Worm (Caenorhabditis elegans) whole organism, L2 larva: ENCODE results near the gene ZC239.6.

ENCODE experiments used
- C34F6.9 ChIP-seq: fragments of 150-350 bp; optimal IDR thresholded peaks from 2 replicates; lab custom pipeline; 2014; ENCODE audit warnings: missing biosample characterization, missing genetic modification characterization
- R02D3.7 ChIP-seq: fragments of 150-350 bp; optimal IDR thresholded peaks from 2 replicates; lab custom pipeline; 2014; ENCODE audit warnings: missing biosample characterization, missing genetic modification characterization
- Y55F3AM.14 ChIP-seq: fragments of 200-800 bp; sonication (Bioruptor generic); optimal IDR thresholded peaks from 2 replicates; lab custom pipeline; 2018; ENCODE audit warnings: mild to moderate bottlenecking, missing genetic modification characterization, missing compliant biosample characterization
- ZK546.5 ChIP-seq: sonication (generic microtip); optimal IDR thresholded peaks from 2 replicates; lab custom pipeline; 2017; ENCODE audit warnings: missing biosample characterization, missing genetic modification characterization
- ama-1 ChIP-seq: fragments of 150-350 bp; optimal IDR thresholded peaks from 2 replicates; lab custom pipeline; 2018; ENCODE audit warnings: inconsistent platforms
- blmp-1 ChIP-seq: sonication (generic microtip); optimal IDR thresholded peaks from 2 replicates; lab custom pipeline; 2017; ENCODE audit warnings: missing genetic modification characterization, mild to moderate bottlenecking, missing compliant biosample characterization, antibody characterized with exemption, moderate library complexity; ENCODE audit not compliant: insufficient read depth
- ceh-82 ChIP-seq: fragments of 150-350 bp; optimal IDR thresholded peaks from 2 replicates; lab custom pipeline; 2014; ENCODE audit warnings: missing biosample characterization, missing genetic modification characterization
- crh-2 ChIP-seq: sonication (generic microtip); optimal IDR thresholded peaks from 2 replicates; lab custom pipeline; 2017; ENCODE audit warnings: missing biosample characterization, missing genetic modification characterization
- dmd-4 ChIP-seq: sonication (generic microtip); optimal IDR thresholded peaks from 2 replicates; lab custom pipeline; 2017; ENCODE audit warnings: missing biosample characterization, missing genetic modification characterization
- egl-27 ChIP-seq: sonication (generic microtip); optimal IDR thresholded peaks from 3 replicates; lab custom pipeline; 2017; ENCODE audit warnings: missing biosample characterization, missing genetic modification reagents, missing genetic modification characterization
- elt-3 ChIP-seq: sonication (generic microtip); optimal IDR thresholded peaks from 2 replicates; lab custom pipeline; 2017; ENCODE audit warnings: missing biosample characterization, missing genetic modification characterization
- fos-1 ChIP-seq: fragments of 150-350 bp; optimal IDR thresholded peaks from 2 replicates; lab custom pipeline; 2014; ENCODE audit warnings: missing biosample characterization, missing genetic modification characterization
- gmeb-1 ChIP-seq: fragments of 150-350 bp; optimal IDR thresholded peaks from 2 replicates; lab custom pipeline; 2014; ENCODE audit warnings: missing biosample characterization, missing genetic modification characterization
- lin-13 ChIP-seq: fragments of 150-350 bp; optimal IDR thresholded peaks from 2 replicates; lab custom pipeline; 2014; ENCODE audit warnings: missing biosample characterization, missing genetic modification reagents, missing genetic modification characterization
- lin-39 ChIP-seq: fragments of 150-350 bp; optimal IDR thresholded peaks from 2 replicates; lab custom pipeline; 2014; ENCODE audit warnings: missing biosample characterization, missing genetic modification reagents, missing genetic modification characterization
- lsy-2 ChIP-seq, 2 experiments: fragments of 150-350 bp in 1 of 2; sonication (generic microtip) in 1 of 2; optimal IDR thresholded peaks; 2 replicates each; lab custom pipeline; 2014 to 2017; ENCODE audit warnings: missing biosample characterization in 2 of 2, missing genetic modification characterization in 2 of 2
- mab-5 ChIP-seq: fragments of 150-350 bp; optimal IDR thresholded peaks from 2 replicates; lab custom pipeline; 2014; ENCODE audit warnings: missing biosample characterization, missing genetic modification characterization
- mbf-1 ChIP-seq: sonication (generic microtip); optimal IDR thresholded peaks from 2 replicates; lab custom pipeline; 2017; ENCODE audit warnings: missing biosample characterization, missing genetic modification characterization
- nhr-10 ChIP-seq: sonication (generic microtip); optimal IDR thresholded peaks from 2 replicates; lab custom pipeline; 2017; ENCODE audit warnings: missing biosample characterization, missing genetic modification characterization
- nhr-12 ChIP-seq: fragments of 150-350 bp; optimal IDR thresholded peaks from 2 replicates; lab custom pipeline; 2014; ENCODE audit warnings: missing biosample characterization, missing genetic modification characterization
- nhr-129 ChIP-seq: fragments of 150-350 bp; optimal IDR thresholded peaks from 2 replicates; lab custom pipeline; 2014; ENCODE audit warnings: missing biosample characterization, missing genetic modification characterization
- nhr-21 ChIP-seq: fragments of 150-350 bp; optimal IDR thresholded peaks from 2 replicates; lab custom pipeline; 2014; ENCODE audit warnings: missing biosample characterization, missing genetic modification characterization
- nhr-23 ChIP-seq: fragments of 150-350 bp; optimal IDR thresholded peaks from 2 replicates; lab custom pipeline; 2014; ENCODE audit warnings: missing biosample characterization, missing genetic modification reagents, missing genetic modification characterization
- nhr-237 ChIP-seq: fragments of 150-350 bp; optimal IDR thresholded peaks from 2 replicates; lab custom pipeline; 2014; ENCODE audit warnings: missing biosample characterization, missing genetic modification characterization
- nhr-25 ChIP-seq: fragments of 150-350 bp; sonication (generic microtip); optimal IDR thresholded peaks from 3 replicates; lab custom pipeline; 2014; ENCODE audit warnings: missing biosample characterization, missing genetic modification characterization
- nhr-6 ChIP-seq: fragments of 150-350 bp; optimal IDR thresholded peaks from 2 replicates; lab custom pipeline; 2014; ENCODE audit warnings: missing biosample characterization, missing genetic modification characterization
- nhr-77 ChIP-seq: fragments of 150-350 bp; optimal IDR thresholded peaks from 2 replicates; lab custom pipeline; 2014; ENCODE audit warnings: missing biosample characterization, missing genetic modification characterization
- peb-1 ChIP-seq: fragments of 150-350 bp; optimal IDR thresholded peaks from 2 replicates; lab custom pipeline; 2014; ENCODE audit warnings: missing biosample characterization, missing genetic modification characterization
- sem-4 ChIP-seq: fragments of 150-350 bp; optimal IDR thresholded peaks from 2 replicates; lab custom pipeline; 2014; ENCODE audit warnings: missing biosample characterization, missing genetic modification reagents, missing genetic modification characterization
- unc-39 ChIP-seq: fragments of 150-350 bp; optimal IDR thresholded peaks from 2 replicates; lab custom pipeline; 2014; ENCODE audit warnings: missing biosample characterization, missing genetic modification characterization
- unc-55 ChIP-seq: fragments of 150-350 bp; sonication (generic microtip); optimal IDR thresholded peaks from 3 replicates; lab custom pipeline; 2014; ENCODE audit warnings: missing biosample characterization, missing genetic modification reagents, missing genetic modification characterization
- zag-1 ChIP-seq: fragments of 150-350 bp; optimal IDR thresholded peaks from 2 replicates; lab custom pipeline; 2014; ENCODE audit warnings: missing biosample characterization, missing genetic modification characterization
- ztf-1 ChIP-seq: fragments of 200-800 bp; sonication (Bioruptor generic); conservative IDR thresholded peaks from 2 replicates; pipeline ENCODE4 v1.3.6; 2022; ENCODE audit warnings: missing genetic modification characterization, missing compliant biosample characterization
- ztf-11 ChIP-seq: sonication (generic microtip); optimal IDR thresholded peaks from 2 replicates; lab custom pipeline; 2017; ENCODE audit warnings: missing biosample characterization, missing genetic modification characterization
- ztf-4 ChIP-seq: fragments of 150-350 bp; optimal IDR thresholded peaks from 2 replicates; lab custom pipeline; 2014; ENCODE audit warnings: missing biosample characterization, missing genetic modification characterization

The ZC239.6 gene

DNA sequence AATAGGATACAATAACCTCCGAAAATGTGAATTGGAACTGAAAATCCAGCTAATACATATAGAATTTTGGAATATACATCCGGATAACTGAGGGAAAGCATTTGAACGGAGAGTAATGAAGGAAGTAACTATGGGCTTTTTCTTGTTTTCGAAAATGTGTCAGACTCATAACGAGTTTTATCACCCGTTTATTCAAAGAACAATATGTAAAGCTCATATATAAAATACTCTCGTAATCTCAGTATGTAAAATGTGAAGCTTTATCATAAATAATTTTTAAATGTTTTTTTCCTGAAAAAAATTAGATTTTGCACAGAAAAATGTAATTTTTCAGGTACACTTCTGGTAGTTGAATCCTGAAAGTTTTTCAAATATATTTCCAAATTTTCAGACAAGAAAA, 21.0 kb downstream of the ZC239.6 start, which contains the start of gene srh-297:
srh-297 (minus strand) TSS at position 101 of the 400 bp plus-strand sequence.
- TF ChIP-seq zag-1 (no peak), nhr-10 (tag; lab: Kevin White, UChicago) (no peak)
- TF ChIP-seq, all 48 proteins: peak for 0

DNA sequence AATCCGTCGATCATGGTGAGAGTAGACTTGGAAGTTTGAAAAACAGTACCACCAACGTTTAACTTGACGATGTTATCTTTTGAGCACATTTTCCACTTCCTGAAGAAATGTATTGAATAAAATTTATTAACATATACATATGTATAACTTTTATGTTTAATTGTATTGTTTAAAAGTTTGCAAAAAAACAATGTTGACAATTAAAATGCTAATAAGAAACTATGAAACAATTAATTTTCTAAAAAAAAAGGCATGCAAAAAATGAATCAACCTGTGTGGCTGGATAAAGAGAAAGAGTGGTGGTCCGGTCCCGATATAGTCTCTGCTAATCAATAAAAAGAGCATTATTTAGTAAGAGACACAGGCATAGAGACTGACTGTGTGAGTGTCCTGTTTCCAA, 25.3 kb downstream of the ZC239.6 start, which contains the start of gene C17F4.8:
C17F4.8 (minus strand) TSS at position 101 of the 400 bp plus-strand sequence.
- TF ChIP-seq nhr-129 (tag; lab: Kevin White, UChicago): no peak
- TF ChIP-seq ama-1 (lab: Kevin White, UChicago): no peak
- TF ChIP-seq ZK546.5 (tag; lab: Kevin White, UChicago): no peak
- TF ChIP-seq nhr-12: no peak
- no peak for TF ChIP-seq nhr-237 (tag; lab: Kevin White, UChicago)
- no peak for TF ChIP-seq nhr-23 (tag; lab: Kevin White, UChicago)
- no peak for TF ChIP-seq gmeb-1 (tag; lab: Kevin White, UChicago)
- TF ChIP-seq nhr-10 (tag; lab: Kevin White, UChicago): no peak
- TF ChIP-seq nhr-77 (tag; lab: Kevin White, UChicago): no peak
- no peak for TF ChIP-seq egl-27
- no peak for TF ChIP-seq dmd-4
- TF ChIP-seq peb-1: no peak
- no peak for TF ChIP-seq blmp-1
- TF ChIP-seq lin-39 (tag; lab: Kevin White, UChicago): no peak
- TF ChIP-seq lsy-2 (tag; optimal IDR thresholded peaks at IDR 0.05; lab: Kevin White, UChicago): no peak
- TF ChIP-seq unc-55 (GFP tag; lab: Kevin White, UChicago): no peak
- no peak for TF ChIP-seq unc-39 (tag; lab: Kevin White, UChicago)
- no peak for TF ChIP-seq nhr-6 (tag; lab: Kevin White, UChicago)
- TF ChIP-seq, all 48 proteins: peak for 0

DNA sequence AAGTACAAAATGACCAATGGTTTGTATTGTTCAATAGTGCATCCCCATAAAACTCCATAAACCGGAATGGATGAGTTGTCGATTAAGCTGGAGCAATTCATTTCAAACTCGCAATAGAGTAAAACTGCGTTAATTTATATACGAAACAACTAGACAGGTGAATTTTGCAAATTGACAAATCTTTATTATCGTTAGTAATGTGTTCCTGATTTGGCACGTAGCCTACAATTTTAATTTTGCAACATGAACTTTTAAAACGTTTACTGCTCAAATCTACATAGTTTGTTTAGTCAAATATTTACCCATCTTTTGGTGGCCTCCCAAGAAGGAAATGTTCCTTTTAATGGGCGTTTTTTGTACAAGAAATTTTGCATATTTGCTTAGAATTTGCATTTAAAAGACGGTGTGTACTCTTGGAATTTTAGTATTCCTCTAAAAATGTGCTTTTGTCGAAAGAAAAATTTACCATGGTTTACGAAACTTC, 27.6 kb downstream of the ZC239.6 start, which contains the start of the genes srz-67 and C17F4.11:
srz-67 (minus strand) TSS at position 101 of the 484 bp plus-strand sequence.
C17F4.11 (plus strand) TSS at position 434 of the 484 bp plus-strand sequence.
- TF ChIP-seq nhr-23 (tag; lab: Kevin White, UChicago) (no peak), ama-1 (lab: Kevin White, UChicago) (no peak), ZK546.5 (tag; lab: Kevin White, UChicago) (no peak), ceh-82 (tag; lab: Kevin White, UChicago) (no peak), zag-1 (no peak)

DNA sequence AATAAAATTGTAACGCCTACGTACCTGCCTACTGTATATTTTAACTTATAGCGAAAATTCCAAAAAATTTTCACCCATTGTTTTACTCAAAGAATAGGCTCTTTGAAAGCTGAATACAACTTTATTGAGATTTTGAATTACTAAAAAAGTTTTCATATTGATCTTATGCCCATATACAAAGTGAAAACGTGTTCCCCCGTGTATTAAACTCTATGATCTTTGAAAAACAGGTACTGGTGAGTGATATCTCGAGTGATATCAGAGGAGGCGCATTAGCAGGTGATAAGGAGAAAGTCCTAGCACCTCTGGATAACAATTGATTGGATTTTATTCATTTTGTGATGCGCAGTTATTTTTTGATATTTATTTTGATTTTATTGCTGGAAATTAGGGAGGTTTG, 30.8 kb downstream of the ZC239.6 start, which contains the start of gene C17F4.3:
C17F4.3 (plus strand) TSS at position 301 of the 400 bp plus-strand sequence.
- TF ChIP-seq crh-2 (tag; lab: Kevin White, UChicago) (no peak), peb-1 (no peak), nhr-237 (tag; lab: Kevin White, UChicago) (no peak), R02D3.7 (no peak), mbf-1 (tag; lab: Kevin White, UChicago) (no peak), fos-1 (tag; lab: Kevin White, UChicago) (no peak), lin-39 (tag; lab: Kevin White, UChicago) (no peak), ztf-11 (no peak), ztf-4 (tag; lab: Kevin White, UChicago) (no peak), sem-4 (tag; lab: Kevin White, UChicago) (no peak), blmp-1 (no peak), nhr-77 (tag; lab: Kevin White, UChicago) (no peak)

DNA sequence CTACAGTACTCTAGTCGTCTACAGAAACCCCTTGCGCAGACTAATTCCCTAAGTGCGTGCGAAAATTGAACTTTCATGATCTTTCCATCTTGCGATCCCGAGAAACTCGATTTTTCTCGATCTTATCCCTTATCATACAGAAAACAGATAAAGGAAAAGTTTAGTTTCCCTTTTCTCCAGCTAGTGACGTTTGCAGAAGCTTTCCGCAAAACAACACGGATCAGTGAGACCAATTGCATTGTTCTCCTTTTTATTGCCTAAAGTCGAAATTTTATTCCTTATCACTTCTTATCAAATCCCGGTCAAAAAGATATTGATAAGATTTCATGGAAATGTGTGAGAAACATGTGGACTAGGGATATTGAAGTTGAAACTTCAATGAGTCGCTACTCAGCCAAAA, 32.4 kb downstream of the ZC239.6 start:
- TF ChIP-seq nhr-21 (peak; percentile 68), peb-1 (no peak), nhr-25 (tag; lab: Kevin White, UChicago) (no peak), blmp-1 (peak; percentile 9)

DNA sequence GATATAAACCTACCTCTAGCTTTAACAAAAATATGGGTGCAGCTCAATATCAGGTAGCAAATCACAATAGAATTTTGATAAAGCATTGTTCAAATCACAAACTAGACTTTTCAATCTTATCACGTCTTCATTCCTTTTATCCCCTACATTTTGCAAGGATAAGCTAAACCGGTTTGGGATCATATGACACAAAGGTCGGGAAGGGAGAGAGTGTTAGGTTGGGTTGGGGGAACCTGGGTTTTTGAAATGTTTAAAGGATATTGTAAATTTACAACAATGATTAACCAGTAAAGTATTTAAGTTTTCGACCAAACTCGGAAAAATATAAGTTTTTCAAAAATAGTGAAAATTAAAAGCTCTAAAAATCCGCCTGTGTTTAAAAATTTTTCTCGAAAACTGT, 34.6 kb downstream of the ZC239.6 start, which contains the start of gene C17F4.12:
C17F4.12 (minus strand) TSS at position 101 of the 400 bp plus-strand sequence.
- TF ChIP-seq C34F6.9 (tag; lab: Kevin White, UChicago): no peak
- TF ChIP-seq nhr-77 (tag; lab: Kevin White, UChicago): no peak
- no peak for TF ChIP-seq ceh-82 (tag; lab: Kevin White, UChicago)
- no peak for TF ChIP-seq elt-3 (tag; lab: Kevin White, UChicago)
- no peak for TF ChIP-seq nhr-23 (tag; lab: Kevin White, UChicago)
- no peak for TF ChIP-seq lsy-2 (tag; optimal IDR thresholded peaks at IDR 0.05; lab: Kevin White, UChicago)
- TF ChIP-seq mab-5 (tag; lab: Kevin White, UChicago): no peak
- no peak for TF ChIP-seq ztf-1 (GFP tag; lab: Robert Waterston, UW)
- no peak for TF ChIP-seq lin-13 (GFP tag; lab: Kevin White, UChicago)
- TF ChIP-seq nhr-10 (tag; lab: Kevin White, UChicago): no peak
- TF ChIP-seq unc-39 (tag; lab: Kevin White, UChicago): no peak
- no peak for TF ChIP-seq Y55F3AM.14 (GFP tag; lab: Kevin White, UChicago)
- TF ChIP-seq unc-55 (GFP tag; lab: Kevin White, UChicago): no peak
- TF ChIP-seq ama-1 (lab: Kevin White, UChicago): no peak
- TF ChIP-seq nhr-25 (tag; lab: Kevin White, UChicago): no peak
- TF ChIP-seq, all 48 proteins: peak for 0
